Worm (Caenorhabditis elegans) whole organism, L4/young adult: ENCODE measurements around the gene F37B4.10.
A peak's percentile ranks its signal among the peaks of the same experiment; 100 is the strongest.

Experiments
- W03F9.2 ChIP-seq: fragments of 150-350 bp; optimal IDR thresholded peaks from 2 replicates; lab custom pipeline; 2014; ENCODE audit warnings: missing biosample characterization, missing genetic modification characterization
- dao-5 ChIP-seq: sonication (generic microtip); optimal IDR thresholded peaks from 2 replicates; lab custom pipeline; 2016; ENCODE audit warnings: missing genotype, missing genetic modification characterization, moderate library complexity, missing compliant biosample characterization
- him-1 ChIP-seq: sonication (generic microtip); optimal IDR thresholded peaks from 2 replicates; lab custom pipeline; 2016; ENCODE audit warnings: missing genotype, missing genetic modification reagents, missing genetic modification characterization, missing compliant biosample characterization

DNA sequence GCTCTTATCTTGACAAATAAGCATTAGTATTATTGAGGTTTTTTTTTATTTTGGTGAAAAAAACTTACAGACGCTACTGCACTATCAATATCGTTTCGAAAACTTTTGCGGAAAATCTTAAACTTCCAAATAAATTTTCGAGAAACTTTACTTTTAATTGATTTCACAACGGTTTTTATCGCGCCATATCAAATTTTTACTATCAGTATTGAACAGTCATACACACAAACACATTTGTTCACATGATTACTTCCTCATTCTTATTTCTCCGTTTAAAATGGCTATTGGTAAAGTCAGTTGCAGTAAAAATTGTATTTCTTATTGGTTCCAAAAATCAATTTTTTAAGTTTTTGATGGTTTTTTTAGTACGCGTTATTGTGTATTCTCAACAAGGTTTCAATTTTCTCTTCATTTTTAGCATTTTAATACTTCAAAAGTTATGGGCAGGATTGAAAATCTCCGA is 18.8 kb upstream of the F37B4.10 start, which contains the start of gene pals-32:
- TF ChIP-seq him-1 (tag; lab: Kevin White, UChicago) (no peak), W03F9.2 (tag; lab: Kevin White, UChicago) (peak; percentile 29), dao-5 (tag; lab: Kevin White, UChicago) (no peak)
